Worm (Caenorhabditis elegans): ENCODE data around the gene sre-39.
A peak's percentile ranks its signal among the peaks of the same experiment; 100 is the strongest.

sre-39 gene

DNA sequence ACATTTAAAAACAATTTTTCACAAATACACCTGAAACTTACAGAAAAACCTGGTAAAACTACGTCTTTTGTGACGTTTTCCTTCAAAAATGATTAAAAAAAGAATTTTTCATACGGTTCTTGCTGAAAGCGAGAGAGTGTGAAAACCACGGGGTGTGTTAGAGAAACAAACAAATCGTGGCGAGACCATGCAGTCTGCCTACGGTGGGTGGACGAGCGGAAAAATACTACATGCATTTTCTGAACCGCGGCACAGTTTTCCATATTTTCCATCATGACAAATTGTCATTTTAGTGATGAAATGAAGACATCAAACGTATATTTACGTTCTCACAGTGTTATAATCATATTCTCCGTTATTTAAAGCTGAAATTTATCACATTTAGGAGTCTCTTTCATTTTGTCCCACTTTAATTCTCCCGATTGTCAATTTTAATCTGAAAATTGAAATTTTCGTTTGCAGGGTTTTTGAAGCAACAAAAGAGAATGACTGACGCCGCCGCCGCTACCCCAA lies 19.4 kb downstream of the sre-39 start, which contains the start of the genes F10G7.9 and tsn-1 (continued):
- TF ChIP-seq lsy-27 (tag; optimal IDR thresholded peaks at IDR 0.05; ENCODE audit: borderline replicate concordance, insufficient read depth) (no peak), nfyb-1 (GFP tag; IDR thresholded peaks at IDR 0.05) (peak; percentile 33; the same call in 1 of the 2 replicates), unc-130 (GFP tag; optimal IDR thresholded peaks at IDR 0.05) (no peak), akir-1 (GFP tag; optimal IDR thresholded peaks at IDR 0.05) (no peak), hsf-1 (GFP tag; IDR thresholded peaks at IDR 0.05) (no peak), lsl-1 (GFP tag; optimal IDR thresholded peaks at IDR 0.05) (peak; percentile 86), nfya-2 (GFP tag; IDR thresholded peaks at IDR 0.05) (no peak), nfya-1 (tag; optimal IDR thresholded peaks at IDR 0.05; ENCODE audit: borderline replicate concordance, insufficient read depth) (no peak), hmg-1.2 (GFP tag; IDR thresholded peaks at IDR 0.05) (peak; percentile 79), T26A5.8 (tag; optimal IDR thresholded peaks at IDR 0.05) (no peak), Y79H2A.3 (GFP tag; conservative IDR thresholded peaks at IDR 0.05) (no peak), ceh-40 (GFP tag; IDR thresholded peaks at IDR 0.05) (no peak), nhr-90 (tag; optimal IDR thresholded peaks at IDR 0.05) (no peak), B0336.3 (GFP tag; IDR thresholded peaks at IDR 0.05) (no peak), ccch-3 (GFP tag; optimal IDR thresholded peaks at IDR 0.05) (no peak), ztf-28 (GFP tag; IDR thresholded peaks at IDR 0.05) (no peak), bed-1 (GFP tag; IDR thresholded peaks at IDR 0.05) (no peak), lir-1 (GFP tag; conservative IDR thresholded peaks at IDR 0.05) (no peak), ztf-3 (GFP tag; optimal IDR thresholded peaks at IDR 0.05) (no peak), rcor-1 (GFP tag; IDR thresholded peaks at IDR 0.05) (no peak), ceh-79 (tag; optimal IDR thresholded peaks at IDR 0.05) (no peak), ztf-6 (GFP tag; IDR thresholded peaks at IDR 0.05) (no peak), ama-1 (optimal IDR thresholded peaks at IDR 0.05) (no peak), ama-1 (GFP tag; optimal IDR thresholded peaks at IDR 0.05) (no peak), hrde-1 (tag; optimal IDR thresholded peaks at IDR 0.05; ENCODE audit: borderline replicate concordance) (no peak), let-607 (tag; optimal IDR thresholded peaks at IDR 0.05) (peak; percentile 98 to 99), efl-1 (GFP tag; optimal IDR thresholded peaks at IDR 0.05) (peak; percentile 40), sea-2 (GFP tag; IDR thresholded peaks at IDR 0.05) (no peak), egrh-3 (GFP tag; IDR thresholded peaks at IDR 0.05) (no peak), nhr-27 (tag; optimal IDR thresholded peaks at IDR 0.05) (no peak), F49E8.2 (tag; optimal IDR thresholded peaks at IDR 0.05; ENCODE audit: insufficient read depth) (peak; percentile 6), D2030.7 (GFP tag; IDR thresholded peaks at IDR 0.05) (peak; percentile 41; the same call in 1 of the 2 replicates), nhr-120 (GFP tag; IDR thresholded peaks at IDR 0.05) (no peak), snpc-4 (GFP tag; optimal IDR thresholded peaks at IDR 0.05) (no peak), snpc-4 (tag; optimal IDR thresholded peaks at IDR 0.05) (peak in 3 of 4 experiments; percentile 7 to 53 (median 28)), tbx-9 (tag; optimal IDR thresholded peaks at IDR 0.05; ENCODE audit: borderline replicate concordance) (no peak), rpc-1 (optimal IDR thresholded peaks at IDR 0.05) (no peak), rpc-1 (tag; optimal IDR thresholded peaks at IDR 0.05) (no peak), repo-1 (tag; optimal IDR thresholded peaks at IDR 0.05) (no peak), zim-3 (tag; optimal IDR thresholded peaks at IDR 0.05) (no peak), snpc-1.1 (tag; optimal IDR thresholded peaks at IDR 0.05; ENCODE audit: insufficient read depth) (no peak), nhr-179 (tag; optimal IDR thresholded peaks at IDR 0.05) (no peak), F10E7.11 (tag; optimal IDR thresholded peaks at IDR 0.05) (no peak), F57A8.1 (GFP tag; optimal IDR thresholded peaks at IDR 0.05) (no peak), lin-26 (GFP tag; IDR thresholded peaks at IDR 0.05) (no peak), zfh-2 (GFP tag; conservative IDR thresholded peaks at IDR 0.05) (no peak), C17E4.6 (GFP tag; IDR thresholded peaks at IDR 0.05) (no peak), attf-6 (GFP tag; IDR thresholded peaks at IDR 0.05) (no peak), snpc-3.4 (tag; optimal IDR thresholded peaks at IDR 0.05) (peak; percentile 74)
